Fruit fly (Drosophila melanogaster) whole organism, adult: ENCODE data around the gene LKRSDH.

Source experiments
- CG7045 ChIP-seq: fragments of 200-800 bp; sonication (Bioruptor generic); optimal IDR thresholded peaks from 2 replicates; lab custom pipeline; 2017; ENCODE audit warnings: missing biosample characterization, mild to moderate bottlenecking, missing genetic modification characterization
- bab1 ChIP-seq: fragments of 200-800 bp; sonication (Bioruptor generic); optimal IDR thresholded peaks from 3 replicates; lab custom pipeline; 2019; ENCODE audit warnings: missing biosample characterization, mild to moderate bottlenecking, missing genetic modification characterization, moderate library complexity
- kay ChIP-seq: fragments of 200-800 bp; sonication (Bioruptor generic); peaks from one replicate; lab custom pipeline; 2016; ENCODE audit warnings: missing biosample characterization, missing genetic modification characterization, borderline replicate concordance

DNA sequence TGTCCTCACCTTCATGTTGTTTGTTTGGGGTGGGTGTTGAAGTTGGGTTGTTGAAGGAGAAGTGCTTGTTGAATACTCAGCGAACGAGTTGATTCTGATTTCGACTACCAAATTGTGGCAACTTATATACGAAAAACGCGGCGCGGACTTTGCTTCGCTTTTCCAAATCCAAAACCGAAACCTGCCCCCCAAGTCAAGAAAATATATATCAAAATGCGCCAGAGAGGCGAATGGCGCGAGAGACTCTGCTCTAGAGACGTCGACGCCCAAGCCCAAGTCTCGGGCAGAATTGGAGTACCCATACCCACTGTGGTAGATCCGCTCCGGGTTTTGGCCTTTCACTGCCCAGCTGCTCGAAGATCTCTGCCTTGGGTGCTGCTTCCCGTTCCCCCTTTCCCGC, 51.0 kb downstream of the LKRSDH start, which contains the start of gene CG7214:
- no peak for TF ChIP-seq kay (GFP tag; lab: Kevin White, UChicago)
- no peak for TF ChIP-seq CG7045
- no peak for TF ChIP-seq bab1 (GFP tag; lab: Kevin White, UChicago)
